Worm (Caenorhabditis elegans): ENCODE data around the gene try-10.

DNA sequence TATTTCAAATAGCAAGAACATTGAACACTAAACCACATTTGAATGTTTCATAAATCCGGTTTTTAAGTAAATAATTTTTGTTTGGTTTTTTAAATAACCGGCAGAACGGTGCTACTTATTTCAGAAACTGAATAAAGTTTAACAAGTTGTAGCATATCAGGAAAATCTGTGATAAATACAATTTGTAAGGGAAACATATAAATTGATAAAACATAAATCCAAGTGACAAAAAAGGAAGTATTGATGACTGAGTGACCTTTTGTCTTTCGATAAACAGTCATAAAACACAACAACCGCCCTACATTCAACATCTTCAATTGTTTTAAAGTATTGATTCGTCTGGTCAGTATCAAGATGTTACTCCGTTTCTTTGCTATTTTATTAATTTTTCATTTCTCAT lies 17.8 kb downstream of the try-10 start, which contains the start of gene far-5:
- TF ChIP-seq mdl-1 (tag; optimal IDR thresholded peaks at IDR 0.05) (no peak), ceh-82 (tag; optimal IDR thresholded peaks at IDR 0.05) (no peak), nhr-11 (tag; optimal IDR thresholded peaks at IDR 0.05) (no peak), ceh-16 (tag; optimal IDR thresholded peaks at IDR 0.05) (no peak), nhr-12 (tag; optimal IDR thresholded peaks at IDR 0.05) (no peak), lin-39 (tag; optimal IDR thresholded peaks at IDR 0.05) (no peak), nhr-76 (tag; optimal IDR thresholded peaks at IDR 0.05) (no peak)
